Fruit fly (Drosophila melanogaster) whole organism, pupa: ENCODE results near the gene CG46504.
"Not testable (repeated sequence)": the region's sequence is repeated elsewhere in the genome, so short reads cannot be mapped to it uniquely, and the experiment has no call there.

Experiments used
- CG12605 ChIP-seq: fragments of 200-800 bp; sonication (Bioruptor generic); IDR thresholded peaks from 2 replicates; pipeline ENCODE4 v1.3.6; 2022; ENCODE audit warnings: missing biosample characterization, missing genetic modification characterization
- CG15710 ChIP-seq: fragments of 200-800 bp; sonication (Bioruptor generic); optimal IDR thresholded peaks from 2 replicates; lab custom pipeline; 2018; ENCODE audit warnings: missing biosample characterization, mild to moderate bottlenecking, missing genetic modification characterization, moderate library complexity
- CG17806 ChIP-seq: fragments of 200-800 bp; sonication (Bioruptor generic); optimal IDR thresholded peaks from 2 replicates; lab custom pipeline; 2018; ENCODE audit warnings: missing biosample characterization, mild to moderate bottlenecking, missing genetic modification characterization, moderate library complexity
- CG8301 ChIP-seq: fragments of 200-800 bp; sonication (Bioruptor generic); optimal IDR thresholded peaks from 2 replicates; lab custom pipeline; 2018; ENCODE audit warnings: missing biosample characterization, mild to moderate bottlenecking, missing genetic modification characterization
- Pif1A ChIP-seq: fragments of 200-800 bp; sonication (Bioruptor generic); optimal IDR thresholded peaks from 3 replicates; lab custom pipeline; 2016; ENCODE audit warnings: missing biosample characterization, missing genetic modification characterization
- gl ChIP-seq: fragments of 200-800 bp; sonication (Bioruptor generic); optimal IDR thresholded peaks from 2 replicates; lab custom pipeline; 2018; ENCODE audit warnings: missing biosample characterization, mild to moderate bottlenecking, missing genetic modification characterization

DNA sequence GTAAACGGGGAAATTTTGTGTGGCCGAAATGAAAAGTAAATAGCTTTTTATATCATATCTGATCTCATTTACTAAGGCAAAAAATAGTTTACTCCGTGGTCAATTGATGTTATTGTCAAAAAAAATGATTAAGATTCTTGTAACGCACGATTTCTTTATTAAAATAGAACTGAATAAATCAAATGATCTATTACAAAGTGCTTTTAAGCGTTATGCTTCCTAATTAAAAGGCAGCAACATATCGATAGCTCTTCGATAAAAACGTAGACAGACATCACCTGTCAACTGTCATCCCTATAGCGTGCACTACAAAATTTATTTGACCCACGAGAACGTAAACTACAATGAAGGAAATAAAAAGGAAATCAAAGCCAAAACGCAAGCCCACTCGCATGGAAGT, 19.8 kb downstream of the CG46504 start, which contains the start of gene CG46508:
- TF ChIP-seq CG12605 (GFP tag; lab: Robert Waterston, UW); CG8301; CG15710; Pif1A (GFP tag; lab: Kevin White, UChicago); gl (tag; lab: Kevin White, UChicago); CG17806 (tag; lab: Kevin White, UChicago): not testable (repeated sequence)
